Worm (Caenorhabditis elegans): Measurements from ENCODE around the gene chmp-7.

- TF ChIP-seq elt-3 (tag; optimal IDR thresholded peaks at IDR 0.05) (no peak), ZK546.5 (tag; optimal IDR thresholded peaks at IDR 0.05) (no peak), pqm-1 (tag; optimal IDR thresholded peaks at IDR 0.05) (no peak), ama-1 (optimal IDR thresholded peaks at IDR 0.05) (no peak), tbx-2 (tag; optimal IDR thresholded peaks at IDR 0.05) (no peak), nhr-23 (tag; optimal IDR thresholded peaks at IDR 0.05) (no peak), elt-2 (tag; optimal IDR thresholded peaks at IDR 0.05) (no peak), aly-2 (tag; optimal IDR thresholded peaks at IDR 0.05) (no peak), fos-1 (tag; optimal IDR thresholded peaks at IDR 0.05) (no peak), elt-1 (tag; optimal IDR thresholded peaks at IDR 0.05) (no peak), nhr-11 (tag; optimal IDR thresholded peaks at IDR 0.05) (no peak), ceh-28 (tag; optimal IDR thresholded peaks at IDR 0.05) (no peak), nhr-237 (tag; optimal IDR thresholded peaks at IDR 0.05) (no peak), unc-62 (GFP tag; optimal IDR thresholded peaks at IDR 0.05) (no peak)
Observed at ce11 chrII:9063350-9063749, 8.6 kb downstream of the chmp-7 start.
